Fruit fly (Drosophila melanogaster): ENCODE data around the gene rdx.

The rdx gene

dm6 chr3R:14035924-14036448 lies 4.1 kb upstream of the rdx start, which contains the start of gene CG9922 (continued):
- no peak for TF ChIP-seq salm (tag; optimal IDR thresholded peaks at IDR 0.05)
- peak; percentile 99 for TF ChIP-seq Dp (GFP tag; optimal IDR thresholded peaks at IDR 0.05)
- TF ChIP-seq ftz-f1 (GFP tag; optimal IDR thresholded peaks at IDR 0.05): peak; percentile 19
- peak; percentile 65 for TF ChIP-seq sug (tag; optimal IDR thresholded peaks at IDR 0.05)
- peak; percentile 83 for TF ChIP-seq CHES-1-like (GFP tag; optimal IDR thresholded peaks at IDR 0.05)
- peak; percentile 74 for TF ChIP-seq BEAF-32 (GFP tag; optimal IDR thresholded peaks at IDR 0.05)
- TF ChIP-seq CTCF (GFP tag; optimal IDR thresholded peaks at IDR 0.05): peak; percentile 46
- TF ChIP-seq CG7786 (GFP tag; optimal IDR thresholded peaks at IDR 0.05): peak; percentile 64
- TF ChIP-seq CkIIα-i1 (GFP tag; IDR thresholded peaks at IDR 0.05): no peak
- peak; percentile 67 for TF ChIP-seq CG12659 (GFP tag; optimal IDR thresholded peaks at IDR 0.05)
- peak; percentile 40 for TF ChIP-seq CG13296 (GFP tag; optimal IDR thresholded peaks at IDR 0.05)
- TF ChIP-seq Spps (tag; optimal IDR thresholded peaks at IDR 0.05): peak; percentile 30
- peak; percentile 36 for TF ChIP-seq eyg (GFP tag; optimal IDR thresholded peaks at IDR 0.05)
- TF ChIP-seq bab2 (GFP tag; optimal IDR thresholded peaks at IDR 0.05): peak; percentile 47
- peak; percentile 55 for TF ChIP-seq PHDP (tag; optimal IDR thresholded peaks at IDR 0.05)
- peak; percentile 38 for TF ChIP-seq ind (GFP tag; optimal IDR thresholded peaks at IDR 0.05)
- TF ChIP-seq nmo (GFP tag; optimal IDR thresholded peaks at IDR 0.05): peak; percentile 70
- peak; percentile 62; the same call in 2 of the 3 replicates for TF ChIP-seq CG6791 (GFP tag; IDR thresholded peaks at IDR 0.05; ENCODE audit: partially characterized antibody)
- peak; percentile 73 for TF ChIP-seq zfh2 (GFP tag; optimal IDR thresholded peaks at IDR 0.05)
- peak; percentile 54 for TF ChIP-seq CG3281 (GFP tag; optimal IDR thresholded peaks at IDR 0.05)
- peak; percentile 85 for TF ChIP-seq Max (GFP tag; optimal IDR thresholded peaks at IDR 0.05)
- TF ChIP-seq Myb (GFP tag; optimal IDR thresholded peaks at IDR 0.05): peak; percentile 39
- peak; percentile 46 for TF ChIP-seq CG8089 (GFP tag; optimal IDR thresholded peaks at IDR 0.05)
- TF ChIP-seq sd (tag; optimal IDR thresholded peaks at IDR 0.05): peak; percentile 85
- TF ChIP-seq Gsc (GFP tag; IDR thresholded peaks at IDR 0.05): no peak
- no peak for TF ChIP-seq CG6254 (GFP tag; optimal IDR thresholded peaks at IDR 0.05)
- TF ChIP-seq nau (GFP tag; optimal IDR thresholded peaks at IDR 0.05): peak; percentile 14
- peak; percentile 6 for TF ChIP-seq Asciz (GFP tag; optimal IDR thresholded peaks at IDR 0.05)
- peak; percentile 12 for TF ChIP-seq CG18011 (GFP tag; optimal IDR thresholded peaks at IDR 0.05)
- 0 out of 2 replicates have a peak, but pooled peaks have one; percentile 22 for TF ChIP-seq CG14441 (GFP tag; IDR thresholded peaks at IDR 0.05)
- TF ChIP-seq CG5953 (GFP tag; IDR thresholded peaks at IDR 0.05): no peak
- TF ChIP-seq Optix (GFP tag; IDR thresholded peaks at IDR 0.05): no peak
- no peak for TF ChIP-seq seq (GFP tag; IDR thresholded peaks at IDR 0.05)
- TF ChIP-seq Chrac-16 (GFP tag; optimal IDR thresholded peaks at IDR 0.05): peak; percentile 54
- peak; percentile 59 for TF ChIP-seq unc-4 (GFP tag; IDR thresholded peaks at IDR 0.05; ENCODE audit: partially characterized antibody)
- no peak for TF ChIP-seq fd102C (GFP tag; optimal IDR thresholded peaks at IDR 0.05)
- peak; percentile 13 for TF ChIP-seq kay (GFP tag; optimal IDR thresholded peaks at IDR 0.05)
- no peak for TF ChIP-seq CG10274 (GFP tag; optimal IDR thresholded peaks at IDR 0.05)
- no peak for TF ChIP-seq CG8765 (GFP tag; IDR thresholded peaks at IDR 0.05)
- TF ChIP-seq HLH3B (GFP tag; IDR thresholded peaks at IDR 0.05): no peak
- TF ChIP-seq ci (GFP tag; IDR thresholded peaks at IDR 0.05): peak; percentile 61; the same call in 2 of the 3 replicates
- peak; percentile 44 for TF ChIP-seq tx (GFP tag; optimal IDR thresholded peaks at IDR 0.05)
- TF ChIP-seq Mes4 (GFP tag; optimal IDR thresholded peaks at IDR 0.05): peak; percentile 42
- no peak for TF ChIP-seq CG11456 (GFP tag; IDR thresholded peaks at IDR 0.05)
- peak; percentile 62 for TF ChIP-seq phol (tag; optimal IDR thresholded peaks at IDR 0.05)
- no peak for TF ChIP-seq Atf6 (GFP tag; IDR thresholded peaks at IDR 0.05)
- peak; percentile 16 for TF ChIP-seq CG7556 (GFP tag; optimal IDR thresholded peaks at IDR 0.05)
- TF ChIP-seq row (GFP tag; IDR thresholded peaks at IDR 0.05): peak; percentile 75; the same call in 2 of the 3 replicates
- TF ChIP-seq lilli (GFP tag; optimal IDR thresholded peaks at IDR 0.05): peak; percentile 74
- no peak for TF ChIP-seq Trl (optimal IDR thresholded peaks at IDR 0.05)
- TF ChIP-seq Trl (GFP tag; optimal IDR thresholded peaks at IDR 0.05): peak; percentile 75
- TF ChIP-seq CG9797 (GFP tag; optimal IDR thresholded peaks at IDR 0.05): peak; percentile 65

Measured in whole organism, embryonic.